Worm (Caenorhabditis elegans): ENCODE data around the gene plpp-1.1.

Gene plpp-1.1

DNA sequence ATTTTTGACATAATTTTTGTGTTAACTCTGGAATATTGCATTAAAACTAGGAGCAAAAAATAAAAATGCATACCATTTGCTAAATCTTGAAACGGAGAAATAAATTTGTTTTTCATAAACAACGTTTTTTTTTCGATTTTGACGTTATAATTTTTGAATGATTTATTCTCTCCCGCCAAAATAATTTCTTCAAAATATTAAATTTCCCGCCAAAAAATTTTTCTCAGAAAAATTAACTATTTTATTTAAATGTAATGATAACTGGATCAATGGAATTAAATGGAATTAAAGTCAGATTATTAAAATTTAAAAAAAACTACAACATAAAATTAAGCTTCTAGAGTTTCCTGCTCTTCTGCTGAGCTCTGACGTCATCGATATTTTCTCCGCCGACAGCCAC, 50.7 kb downstream of the plpp-1.1 start, which contains the start of gene nep-3:
Gene nep-3 (minus strand): TSS at position 101 of the 400 bp plus-strand sequence.
- TF ChIP-seq lin-13 (GFP tag; optimal IDR thresholded peaks at IDR 0.05) (no peak), ZK337.2 (GFP tag; IDR thresholded peaks at IDR 0.05) (no peak), ceh-44 (GFP tag; IDR thresholded peaks at IDR 0.05) (no peak), gei-8 (GFP tag; optimal IDR thresholded peaks at IDR 0.05) (no peak), egl-27 (tag; optimal IDR thresholded peaks at IDR 0.05) (no peak), nhr-48 (tag; optimal IDR thresholded peaks at IDR 0.05) (no peak), lin-15B (tag; optimal IDR thresholded peaks at IDR 0.05) (no peak), lin-29 (GFP tag; IDR thresholded peaks at IDR 0.05) (no peak), lin-39 (tag; optimal IDR thresholded peaks at IDR 0.05) (no peak), fkh-10 (GFP tag; optimal IDR thresholded peaks at IDR 0.05) (no peak), daf-8 (GFP tag; IDR thresholded peaks at IDR 0.05) (no peak), daf-19 (GFP tag; conservative IDR thresholded peaks at IDR 0.05) (no peak), egl-43 (GFP tag; IDR thresholded peaks at IDR 0.05) (no peak), T20F7.1 (GFP tag; optimal IDR thresholded peaks at IDR 0.05) (no peak), ces-1 (GFP tag; optimal IDR thresholded peaks at IDR 0.05) (no peak), rbr-2 (tag; optimal IDR thresholded peaks at IDR 0.05) (no peak)
